Fruit fly (Drosophila melanogaster): ENCODE measurements around the gene CG12219.

Gene CG12219

dm6 chrX:6278879-6279628 is 22.0 kb downstream of the CG12219 start (continued):
- TF ChIP-seq CG10366 (GFP tag; IDR thresholded peaks at IDR 0.05), result no peak
- TF ChIP-seq unc-4 (GFP tag; IDR thresholded peaks at IDR 0.05; ENCODE audit: partially characterized antibody), result peak; percentile 34; the same call in 1 of the 2 replicates
- TF ChIP-seq Dek (tag; optimal IDR thresholded peaks at IDR 0.05), result peak; percentile 11
- no peak for TF ChIP-seq CG3407 (GFP tag; optimal IDR thresholded peaks at IDR 0.05)
- no peak for TF ChIP-seq zen2 (GFP tag; IDR thresholded peaks at IDR 0.05; ENCODE audit: partially characterized antibody)
- no peak for TF ChIP-seq onecut (GFP tag; IDR thresholded peaks at IDR 0.05)
- TF ChIP-seq zen (tag; optimal IDR thresholded peaks at IDR 0.05), result no peak
- TF ChIP-seq ERR (GFP tag; optimal IDR thresholded peaks at IDR 0.05), result no peak
- no peak for TF ChIP-seq usp (GFP tag; optimal IDR thresholded peaks at IDR 0.05)
- no peak for TF ChIP-seq Nf-YA (GFP tag; IDR thresholded peaks at IDR 0.05)
- no peak for TF ChIP-seq CG12219 (GFP tag; optimal IDR thresholded peaks at IDR 0.05)
- no peak for TF ChIP-seq Lim3 (GFP tag; IDR thresholded peaks at IDR 0.05)
- TF ChIP-seq CG1792 (GFP tag; optimal IDR thresholded peaks at IDR 0.05), result no peak
- no peak for TF ChIP-seq sens-2 (GFP tag; IDR thresholded peaks at IDR 0.05)
- 0 out of 2 replicates have a peak, but pooled peaks have one; percentile 38 for TF ChIP-seq Scr (GFP tag; IDR thresholded peaks at IDR 0.05; ENCODE audit: partially characterized antibody)
- TF ChIP-seq ci (GFP tag; IDR thresholded peaks at IDR 0.05), result no peak
- peak in 1 of 2 experiments; percentile 9 for TF ChIP-seq tll (GFP tag; optimal IDR thresholded peaks at IDR 0.05)
- no peak for TF ChIP-seq so (GFP tag; IDR thresholded peaks at IDR 0.05)
- TF ChIP-seq Sox100B (GFP tag; optimal IDR thresholded peaks at IDR 0.05), result no peak
- peak; percentile 31; the same call in 1 of the 2 replicates for TF ChIP-seq CG31441 (GFP tag; IDR thresholded peaks at IDR 0.05)
- no peak for TF ChIP-seq eve (GFP tag; optimal IDR thresholded peaks at IDR 0.05)
- TF ChIP-seq CG15479 (GFP tag; optimal IDR thresholded peaks at IDR 0.05), result peak; percentile 56
- no peak for TF ChIP-seq CG30020 (tag; optimal IDR thresholded peaks at IDR 0.05)
- TF ChIP-seq CG12391 (tag; optimal IDR thresholded peaks at IDR 0.05), result peak; percentile 6
- no peak for TF ChIP-seq CG10959 (GFP tag; IDR thresholded peaks at IDR 0.05)
- no peak for TF ChIP-seq CG4328 (GFP tag; optimal IDR thresholded peaks at IDR 0.05)
- TF ChIP-seq Opbp (GFP tag; IDR thresholded peaks at IDR 0.05; ENCODE audit: partially characterized antibody), result peak; percentile 13; the same call in 1 of the 3 replicates
- no peak for TF ChIP-seq CG7372 (GFP tag; IDR thresholded peaks at IDR 0.05)
- no peak for TF ChIP-seq Sry-β (GFP tag; optimal IDR thresholded peaks at IDR 0.05)
- TF ChIP-seq hth (optimal IDR thresholded peaks at IDR 0.05), result no peak
- peak; percentile 3 for TF ChIP-seq CG6854 (GFP tag; optimal IDR thresholded peaks at IDR 0.05)
- no peak for TF ChIP-seq Lpt (GFP tag; optimal IDR thresholded peaks at IDR 0.05)
- no peak for TF ChIP-seq toy (GFP tag; IDR thresholded peaks at IDR 0.05)
- TF ChIP-seq lilli (GFP tag; optimal IDR thresholded peaks at IDR 0.05), result peak; percentile 29
- TF ChIP-seq da (GFP tag; optimal IDR thresholded peaks at IDR 0.05), result no peak
- TF ChIP-seq ash1 (GFP tag; optimal IDR thresholded peaks at IDR 0.05), result no peak
- no peak for TF ChIP-seq CG12744 (GFP tag; optimal IDR thresholded peaks at IDR 0.05)
- TF ChIP-seq H15 (GFP tag; IDR thresholded peaks at IDR 0.05), result no peak
- TF ChIP-seq sr (GFP tag; IDR thresholded peaks at IDR 0.05), result no peak
- no peak for TF ChIP-seq D19B (GFP tag; optimal IDR thresholded peaks at IDR 0.05)
- peak; percentile 1 for TF ChIP-seq maf-S (GFP tag; optimal IDR thresholded peaks at IDR 0.05)
- peak; percentile 26 for TF ChIP-seq CG8924 (tag; optimal IDR thresholded peaks at IDR 0.05)
- no peak for TF ChIP-seq ttk (GFP tag; IDR thresholded peaks at IDR 0.05)
- TF ChIP-seq fd64A (GFP tag; optimal IDR thresholded peaks at IDR 0.05), result no peak
- no peak for TF ChIP-seq ssp (GFP tag; IDR thresholded peaks at IDR 0.05)
- TF ChIP-seq chm (GFP tag; IDR thresholded peaks at IDR 0.05), result peak; percentile 57; the same call in 1 of the 2 replicates
- peak in 1 of 2 experiments; percentile 18 for TF ChIP-seq Pdp1 (GFP tag; optimal IDR thresholded peaks at IDR 0.05)
- TF ChIP-seq sug (tag; optimal IDR thresholded peaks at IDR 0.05), result no peak
- peak; percentile 52 for TF ChIP-seq CG18599 (GFP tag; optimal IDR thresholded peaks at IDR 0.05)
- peak; percentile 41 for TF ChIP-seq Camta (GFP tag; optimal IDR thresholded peaks at IDR 0.05)
